Worm (Caenorhabditis elegans): ENCODE results near the gene dkc-1.

DNA sequence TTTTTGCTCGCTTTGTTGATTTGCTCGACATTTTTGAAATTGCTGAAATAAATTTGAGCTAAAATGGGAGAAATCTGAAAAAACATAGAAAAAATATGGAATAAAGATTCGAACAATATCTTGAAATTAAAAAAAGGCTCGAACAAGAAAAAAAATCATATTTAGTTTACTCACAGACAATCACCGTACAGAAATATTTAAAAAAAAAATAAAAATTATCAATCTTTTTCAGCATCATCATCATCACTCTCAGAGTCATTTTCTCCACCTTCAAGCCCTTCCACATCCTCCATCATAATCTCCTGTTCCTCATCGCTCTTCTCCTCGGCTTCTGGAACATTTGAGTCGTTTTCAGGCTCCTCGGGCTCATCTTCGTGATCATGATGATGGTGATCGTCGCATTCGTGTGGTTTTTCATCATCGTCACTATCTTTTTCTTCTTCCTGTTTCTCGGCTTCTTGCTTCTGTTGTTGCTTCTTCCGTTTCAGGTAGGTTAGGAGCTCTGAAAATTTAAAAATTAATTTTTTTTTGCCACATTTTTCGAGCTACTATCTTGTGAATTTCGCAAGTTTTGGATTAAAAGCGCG lies 7.3 kb downstream of the dkc-1 start, which contains the start of gene hpl-2:
- TF ChIP-seq pqm-1 (tag; optimal IDR thresholded peaks at IDR 0.05), result no peak
- TF ChIP-seq ztf-16 (tag; optimal IDR thresholded peaks at IDR 0.05), result no peak
- no peak for TF ChIP-seq nhr-11 (tag; optimal IDR thresholded peaks at IDR 0.05)
- no peak for TF ChIP-seq F13H6.1 (tag; optimal IDR thresholded peaks at IDR 0.05)

Measured in whole organism, late embryonic.